Fruit fly (Drosophila melanogaster): ENCODE data around the gene CG18273.

- TF ChIP-seq CG4424 (GFP tag; optimal IDR thresholded peaks at IDR 0.05) (no peak), CG7556 (GFP tag; optimal IDR thresholded peaks at IDR 0.05) (no peak), zen (tag; optimal IDR thresholded peaks at IDR 0.05) (no peak), CG8281 (tag; optimal IDR thresholded peaks at IDR 0.05) (no peak), Mad (GFP tag; optimal IDR thresholded peaks at IDR 0.05) (no peak), Hr78 (GFP tag; optimal IDR thresholded peaks at IDR 0.05) (no peak)
Observed at dm6 chrX:446002-446401, 41.4 kb downstream of the CG18273 start.

Data from whole organism, embryonic.